4 fruit fly cellular contexts compared by ENCODE assay signal in genomic region chr3L:18238568-18238967, dm6.
TF ChIP-seq lines count a peak whose summit lies in the region.

No protein-coding gene starts in this region.

- no peak for TF ChIP-seq CTCF in whole organism, embryonic (GFP tag; optimal IDR thresholded peaks at IDR 0.05; lab: Kevin White, UChicago)

TF ChIP-seq in whole organism, embryonic, 481 proteins besides CTCF, POLR2A, EP300 and RAD21 (continues in another document):
- TF ChIP-seq Atf3 (GFP tag; optimal IDR thresholded peaks at IDR 0.05; lab: Kevin White, UChicago) (peak; percentile 57), Sry-δ (GFP tag; optimal IDR thresholded peaks at IDR 0.05; lab: Kevin White, UChicago) (no peak), CG30431 (GFP tag; optimal IDR thresholded peaks at IDR 0.05; lab: Kevin White, UChicago) (peak; percentile 76), dan (GFP tag; IDR thresholded peaks at IDR 0.05; lab: Robert Waterston, UW) (no peak), Oli (tag; optimal IDR thresholded peaks at IDR 0.05; lab: Kevin White, UChicago) (peak; percentile 88), gcm2 (GFP tag; optimal IDR thresholded peaks at IDR 0.05; lab: Kevin White, UChicago) (peak; percentile 13), Camta (GFP tag; optimal IDR thresholded peaks at IDR 0.05; lab: Kevin White, UChicago) (peak; percentile 60), Ssrp (tag; optimal IDR thresholded peaks at IDR 0.05; lab: Kevin White, UChicago) (peak; percentile 86), wor (GFP tag; IDR thresholded peaks at IDR 0.05; lab: Robert Waterston, UW) (peak; percentile 64), CG6175 (GFP tag; IDR thresholded peaks at IDR 0.05; lab: Robert Waterston, UW) (no peak), B-H1 (GFP tag; IDR thresholded peaks at IDR 0.05; lab: Robert Waterston, UW) (peak; percentile 32; the same call in 2 of the 3 replicates), sc (optimal IDR thresholded peaks at IDR 0.05; lab: Kevin White, UChicago) (no peak), sc (GFP tag; optimal IDR thresholded peaks at IDR 0.05; lab: Kevin White, UChicago) (peak; percentile 70), CG10979 (tag; optimal IDR thresholded peaks at IDR 0.05; lab: Kevin White, UChicago) (peak; percentile 92), fd64A (GFP tag; optimal IDR thresholded peaks at IDR 0.05; lab: Kevin White, UChicago) (peak; percentile 29), tgo (GFP tag; IDR thresholded peaks at IDR 0.05; lab: Robert Waterston, UW) (peak; percentile 51; the same call in 2 of the 3 replicates), Aef1 (GFP tag; IDR thresholded peaks at IDR 0.05; lab: Robert Waterston, UW) (no peak), CG4707 (GFP tag; optimal IDR thresholded peaks at IDR 0.05; lab: Kevin White, UChicago) (peak; percentile 29), bcd (GFP tag; optimal IDR thresholded peaks at IDR 0.05; lab: Kevin White, UChicago) (peak; percentile 66), CG12299 (tag; optimal IDR thresholded peaks at IDR 0.05; lab: Kevin White, UChicago) (no peak), trem (tag; optimal IDR thresholded peaks at IDR 0.05; lab: Kevin White, UChicago) (peak; percentile 82), CG10147 (GFP tag; optimal IDR thresholded peaks at IDR 0.05; lab: Kevin White, UChicago) (peak; percentile 26), phol (tag; optimal IDR thresholded peaks at IDR 0.05; lab: Kevin White, UChicago) (peak; percentile 90)

TF ChIP-seq in whole organism, prepupa, 60 proteins besides CTCF, POLR2A, EP300 and RAD21 (continues in another document):
- TF ChIP-seq Ets96B (tag; optimal IDR thresholded peaks at IDR 0.05; lab: Kevin White, UChicago), result peak; percentile 92
- peak; percentile 90 for TF ChIP-seq Sox14 (GFP tag; optimal IDR thresholded peaks at IDR 0.05; lab: Kevin White, UChicago)
- peak; percentile 78 for TF ChIP-seq pdm3 (GFP tag; optimal IDR thresholded peaks at IDR 0.05; lab: Kevin White, UChicago)
- peak; percentile 72 for TF ChIP-seq CG6276 (GFP tag; optimal IDR thresholded peaks at IDR 0.05; lab: Kevin White, UChicago)
- TF ChIP-seq salr (GFP tag; optimal IDR thresholded peaks at IDR 0.05; lab: Kevin White, UChicago), result peak; percentile 80 to 90
- TF ChIP-seq lz (GFP tag; optimal IDR thresholded peaks at IDR 0.05; lab: Kevin White, UChicago), result peak; percentile 51
- peak; percentile 91 for TF ChIP-seq CG32006 (GFP tag; optimal IDR thresholded peaks at IDR 0.05; lab: Kevin White, UChicago)
- peak; percentile 83 for TF ChIP-seq CG1621 (tag; optimal IDR thresholded peaks at IDR 0.05; lab: Kevin White, UChicago)
- peak; percentile 17 for TF ChIP-seq Sox15 (GFP tag; optimal IDR thresholded peaks at IDR 0.05; lab: Kevin White, UChicago)
- peak; percentile 83 for TF ChIP-seq Eip75B (GFP tag; optimal IDR thresholded peaks at IDR 0.05; lab: Kevin White, UChicago)
- peak; percentile 44 for TF ChIP-seq CG31627 (GFP tag; optimal IDR thresholded peaks at IDR 0.05; lab: Kevin White, UChicago)
- TF ChIP-seq CG8119 (GFP tag; IDR thresholded peaks at IDR 0.05; lab: Robert Waterston, UW), result peak; percentile 87
- peak; percentile 42 for TF ChIP-seq cyc (GFP tag; optimal IDR thresholded peaks at IDR 0.05; lab: Kevin White, UChicago)
- TF ChIP-seq Ets21C (GFP tag; optimal IDR thresholded peaks at IDR 0.05; lab: Kevin White, UChicago), result no peak
- TF ChIP-seq esn (GFP tag; optimal IDR thresholded peaks at IDR 0.05; lab: Kevin White, UChicago), result peak; percentile 58
- TF ChIP-seq Hr39 (GFP tag; optimal IDR thresholded peaks at IDR 0.05; lab: Kevin White, UChicago), result peak; percentile 48
- TF ChIP-seq fd59A (GFP tag; optimal IDR thresholded peaks at IDR 0.05; lab: Kevin White, UChicago), result peak; percentile 89
- TF ChIP-seq CG11294 (GFP tag; IDR thresholded peaks at IDR 0.05; lab: Robert Waterston, UW), result peak; percentile 56; the same call in 1 of the 2 replicates
- peak; percentile 59 for TF ChIP-seq dac (GFP tag; optimal IDR thresholded peaks at IDR 0.05; lab: Kevin White, UChicago)
- TF ChIP-seq CG7368 (GFP tag; optimal IDR thresholded peaks at IDR 0.05; lab: Kevin White, UChicago), result peak; percentile 58
- peak; percentile 26 for TF ChIP-seq Smox (GFP tag; optimal IDR thresholded peaks at IDR 0.05; lab: Kevin White, UChicago)
- peak; percentile 82 for TF ChIP-seq OdsH (GFP tag; optimal IDR thresholded peaks at IDR 0.05; lab: Kevin White, UChicago)
- TF ChIP-seq topi (GFP tag; optimal IDR thresholded peaks at IDR 0.05; lab: Kevin White, UChicago), result peak; percentile 68

TF ChIP-seq in whole organism, pupa, 21 proteins besides CTCF, POLR2A, EP300 and RAD21:
- peak; percentile 13 for TF ChIP-seq Snoo (tag; optimal IDR thresholded peaks at IDR 0.05; lab: Kevin White, UChicago)
- peak; percentile 64; the same call in 1 of the 2 replicates for TF ChIP-seq CG32121 (GFP tag; IDR thresholded peaks at IDR 0.05; lab: Robert Waterston, UW)
- no peak for TF ChIP-seq CG10348 (GFP tag; IDR thresholded peaks at IDR 0.05; lab: Robert Waterston, UW)
- peak; percentile 93 for TF ChIP-seq D1 (tag; optimal IDR thresholded peaks at IDR 0.05; lab: Kevin White, UChicago)
- peak; percentile 62 for TF ChIP-seq Ets98B (GFP tag; IDR thresholded peaks at IDR 0.05; lab: Robert Waterston, UW)
- TF ChIP-seq CG13204 (GFP tag; optimal IDR thresholded peaks at IDR 0.05; lab: Kevin White, UChicago), result peak; percentile 3
- TF ChIP-seq CG34367 (tag; optimal IDR thresholded peaks at IDR 0.05; lab: Kevin White, UChicago), result peak; percentile 93
- TF ChIP-seq EcR (GFP tag; optimal IDR thresholded peaks at IDR 0.05; lab: Kevin White, UChicago), result no peak
- peak; percentile 28; the same call in 1 of the 3 replicates for TF ChIP-seq fd96Ca (GFP tag; IDR thresholded peaks at IDR 0.05; lab: Robert Waterston, UW)
- TF ChIP-seq rn (GFP tag; IDR thresholded peaks at IDR 0.05; lab: Robert Waterston, UW), result 0 out of 2 replicates have a peak, but pooled peaks have one; percentile 35
- TF ChIP-seq CG15710 (tag; optimal IDR thresholded peaks at IDR 0.05; lab: Kevin White, UChicago), result peak; percentile 87
- TF ChIP-seq Pif1A (GFP tag; optimal IDR thresholded peaks at IDR 0.05; lab: Kevin White, UChicago), result peak; percentile 76
- TF ChIP-seq CG17806 (tag; optimal IDR thresholded peaks at IDR 0.05; lab: Kevin White, UChicago), result peak; percentile 95
- peak; percentile 80 for TF ChIP-seq CG4496 (GFP tag; IDR thresholded peaks at IDR 0.05; lab: Robert Waterston, UW)
- peak; percentile 73 for TF ChIP-seq Pif1B (GFP tag; optimal IDR thresholded peaks at IDR 0.05; lab: Kevin White, UChicago)
- TF ChIP-seq CG14655 (GFP tag; optimal IDR thresholded peaks at IDR 0.05; lab: Kevin White, UChicago), result peak; percentile 96
- peak; percentile 95 for TF ChIP-seq CG9948 (tag; optimal IDR thresholded peaks at IDR 0.05; lab: Kevin White, UChicago)
- TF ChIP-seq gl (tag; optimal IDR thresholded peaks at IDR 0.05; lab: Kevin White, UChicago), result peak; percentile 67
- TF ChIP-seq CG8301 (tag; optimal IDR thresholded peaks at IDR 0.05; lab: Kevin White, UChicago), result peak; percentile 90
- TF ChIP-seq CG12605 (GFP tag; IDR thresholded peaks at IDR 0.05; lab: Robert Waterston, UW), result peak; percentile 68; the same call in 1 of the 2 replicates
- peak; percentile 86 for TF ChIP-seq CG8159 (tag; optimal IDR thresholded peaks at IDR 0.05; lab: Kevin White, UChicago)
TF ChIP-seq in whole organism, pupa: peak in this region for 19.

TF ChIP-seq in whole organism, wandering third instar larva, 38 proteins besides CTCF, POLR2A, EP300 and RAD21 (continues in another document):
- TF ChIP-seq Rel (GFP tag; optimal IDR thresholded peaks at IDR 0.05; lab: Kevin White, UChicago) (no peak), Rel (tag; optimal IDR thresholded peaks at IDR 0.05; lab: Kevin White, UChicago) (no peak), sage (GFP tag; optimal IDR thresholded peaks at IDR 0.05; lab: Kevin White, UChicago) (no peak), Dfd (GFP tag; optimal IDR thresholded peaks at IDR 0.05; lab: Kevin White, UChicago) (no peak), usp (GFP tag; optimal IDR thresholded peaks at IDR 0.05; lab: Kevin White, UChicago) (no peak), Hr78 (GFP tag; optimal IDR thresholded peaks at IDR 0.05; lab: Kevin White, UChicago) (no peak), dsf (GFP tag; optimal IDR thresholded peaks at IDR 0.05; lab: Kevin White, UChicago; ENCODE audit: borderline replicate concordance) (no peak), woc (GFP tag; optimal IDR thresholded peaks at IDR 0.05; lab: Kevin White, UChicago) (peak; percentile 10), foxo (GFP tag; optimal IDR thresholded peaks at IDR 0.05; lab: Kevin White, UChicago) (peak in 1 of 2 experiments; percentile 49), Mio (GFP tag; optimal IDR thresholded peaks at IDR 0.05; lab: Kevin White, UChicago) (no peak), ey (GFP tag; optimal IDR thresholded peaks at IDR 0.05; lab: Kevin White, UChicago) (peak; percentile 7), N (GFP tag; optimal IDR thresholded peaks at IDR 0.05; lab: Kevin White, UChicago) (no peak), jim (GFP tag; optimal IDR thresholded peaks at IDR 0.05; lab: Kevin White, UChicago) (no peak), GATAd (GFP tag; optimal IDR thresholded peaks at IDR 0.05; lab: Kevin White, UChicago) (no peak), psq (GFP tag; optimal IDR thresholded peaks at IDR 0.05; lab: Kevin White, UChicago) (no peak), Vsx2 (GFP tag; optimal IDR thresholded peaks at IDR 0.05; lab: Kevin White, UChicago; ENCODE audit: partially characterized antibody) (no peak), Abd-B (GFP tag; optimal IDR thresholded peaks at IDR 0.05; lab: Kevin White, UChicago) (no peak), dmrt93B (GFP tag; optimal IDR thresholded peaks at IDR 0.05; lab: Kevin White, UChicago) (no peak), h (GFP tag; optimal IDR thresholded peaks at IDR 0.05; lab: Kevin White, UChicago) (peak; percentile 46), fru (GFP tag; optimal IDR thresholded peaks at IDR 0.05; lab: Kevin White, UChicago) (peak; percentile 27), HLH106 (tag; optimal IDR thresholded peaks at IDR 0.05; lab: Kevin White, UChicago) (no peak), Sp1 (GFP tag; optimal IDR thresholded peaks at IDR 0.05; lab: Kevin White, UChicago) (no peak), br (GFP tag; optimal IDR thresholded peaks at IDR 0.05; lab: Kevin White, UChicago) (peak; percentile 32), brk (GFP tag; optimal IDR thresholded peaks at IDR 0.05; lab: Kevin White, UChicago) (no peak), Jra (GFP tag; optimal IDR thresholded peaks at IDR 0.05; lab: Kevin White, UChicago) (no peak), CG9705 (GFP tag; optimal IDR thresholded peaks at IDR 0.05; lab: Kevin White, UChicago) (no peak), CG32264 (GFP tag; optimal IDR thresholded peaks at IDR 0.05; lab: Kevin White, UChicago) (no peak), Hr83 (GFP tag; optimal IDR thresholded peaks at IDR 0.05; lab: Kevin White, UChicago; ENCODE audit: poor library complexity, severe bottlenecking) (no peak), sv (GFP tag; optimal IDR thresholded peaks at IDR 0.05; lab: Kevin White, UChicago) (peak; percentile 47), lola (GFP tag; optimal IDR thresholded peaks at IDR 0.05; lab: Kevin White, UChicago) (no peak), Myc (optimal IDR thresholded peaks at IDR 0.05; lab: Kevin White, UChicago) (no peak), tai (GFP tag; optimal IDR thresholded peaks at IDR 0.05; lab: Kevin White, UChicago) (no peak)

Comparison
In these comparisons a context has a peak if more than half of its experiments do, and no peak if none do; other contexts are left out.
1. Of the 7 proteins assayed by ChIP-seq in both whole organism, embryonic and whole organism, prepupa: peak only in whole organism, embryonic: Blimp-1; only in whole organism, prepupa: CG16779, Hr39 and Lpt; in both: Gug and Sox102F; in neither: 1.